Worm (Caenorhabditis elegans): Measurements from ENCODE around the gene srg-66.

- TF ChIP-seq skn-1 (tag; optimal IDR thresholded peaks at IDR 0.05): no peak
- no peak for TF ChIP-seq ceh-16 (tag; optimal IDR thresholded peaks at IDR 0.05)
- TF ChIP-seq nfya-1 (tag; optimal IDR thresholded peaks at IDR 0.05; ENCODE audit: insufficient read depth): no peak
Observed at ce11 chrV:5477719-5478118, 4.5 kb downstream of the srg-66 start.

Measured in whole organism, L3 larva.